Worm (Caenorhabditis elegans) whole organism, young adult: ENCODE measurements around the gene snf-9.
A peak's percentile ranks its signal among the peaks of the same experiment; 100 is the strongest.

ENCODE experiments used
- B0336.3 ChIP-seq: fragments of 200-800 bp; sonication (Bioruptor generic); IDR thresholded peaks from 2 replicates; pipeline ENCODE4 v1.3.6; 2022; ENCODE audit warnings: missing genetic modification characterization, missing compliant biosample characterization
- K12H6.12 ChIP-seq: fragments of 200-800 bp; sonication (Bioruptor generic); optimal IDR thresholded peaks from 2 replicates; lab custom pipeline; 2018; ENCODE audit warnings: mild to moderate bottlenecking, missing genetic modification characterization, missing compliant biosample characterization
- Y95B8A.8 ChIP-seq: fragments of 200-800 bp; sonication (Bioruptor generic); IDR thresholded peaks from 2 replicates; pipeline ENCODE4 v1.3.6; 2022; ENCODE audit warnings: missing genetic modification reagents, missing genetic modification characterization, missing compliant biosample characterization
- akir-1 ChIP-seq: fragments of 200-800 bp; sonication (Bioruptor generic); optimal IDR thresholded peaks from 2 replicates; lab custom pipeline; 2018; ENCODE audit warnings: mild to moderate bottlenecking, missing genetic modification characterization, moderate library complexity, missing compliant biosample characterization
- ama-1 ChIP-seq, 3 experiments: fragments of 150-350 bp in 1 of 3; sonication (generic microtip) in 2 of 3; optimal IDR thresholded peaks; 2 replicates each; lab custom pipeline; 2014 to 2018; ENCODE audit warnings: missing biosample characterization in 2 of 3, missing genetic modification characterization in 2 of 3, missing genetic modification reagents in 2 of 3
- aptf-2 ChIP-seq: fragments of 200-800 bp; sonication (Bioruptor generic); conservative IDR thresholded peaks from 2 replicates; pipeline ENCODE4 v1.3.6; 2022; ENCODE audit warnings: missing genetic modification reagents, missing genetic modification characterization, missing compliant biosample characterization
- aptf-3 ChIP-seq: fragments of 200-800 bp; sonication (Bioruptor generic); IDR thresholded peaks from 2 replicates; pipeline ENCODE4 v1.3.6; 2022; ENCODE audit warnings: missing genetic modification characterization, missing compliant biosample characterization
- atf-7 ChIP-seq: sonication (generic microtip); optimal IDR thresholded peaks from 2 replicates; lab custom pipeline; 2017; ENCODE audit warnings: mild to moderate bottlenecking, missing genetic modification characterization, missing compliant biosample characterization
- bed-2 ChIP-seq: fragments of 200-800 bp; sonication (Bioruptor generic); IDR thresholded peaks from 2 replicates; pipeline ENCODE4 v1.3.6; 2022; ENCODE audit warnings: missing genetic modification reagents, missing genetic modification characterization, missing compliant biosample characterization
- ccch-3 ChIP-seq: fragments of 200-800 bp; sonication (Bioruptor generic); optimal IDR thresholded peaks from 2 replicates; lab custom pipeline; 2018; ENCODE audit warnings: mild to moderate bottlenecking, missing genetic modification characterization, missing compliant biosample characterization
- cebp-2 ChIP-seq: fragments of 200-800 bp; sonication (Bioruptor generic); IDR thresholded peaks from 2 replicates; pipeline ENCODE4 v1.3.6; 2022; ENCODE audit warnings: missing genetic modification characterization, missing compliant biosample characterization
- ceh-91 ChIP-seq: fragments of 200-800 bp; sonication (Bioruptor generic); IDR thresholded peaks from 2 replicates; pipeline ENCODE4 v1.3.6; 2022; ENCODE audit warnings: missing genetic modification reagents, missing genetic modification characterization, missing compliant biosample characterization
- dox-1 ChIP-seq: fragments of 200-800 bp; sonication (Bioruptor generic); IDR thresholded peaks from 2 replicates; pipeline ENCODE4 v1.3.6; 2022; ENCODE audit warnings: missing genetic modification reagents, missing genetic modification characterization, missing compliant biosample characterization
- egl-44 ChIP-seq: fragments of 200-800 bp; sonication (Bioruptor generic); IDR thresholded peaks from 2 replicates; pipeline ENCODE4 v1.3.6; 2022; ENCODE audit warnings: missing genetic modification reagents, missing genetic modification characterization, missing compliant biosample characterization
- him-1 ChIP-seq: sonication (generic microtip); optimal IDR thresholded peaks from 2 replicates; lab custom pipeline; 2016; ENCODE audit warnings: missing genotype, missing genetic modification reagents, missing genetic modification characterization, missing compliant biosample characterization
- hlh-26 ChIP-seq: fragments of 200-800 bp; sonication (Bioruptor generic); conservative IDR thresholded peaks from 2 replicates; pipeline ENCODE4 v1.3.6; 2022; ENCODE audit warnings: missing genetic modification reagents, missing genetic modification characterization, missing compliant biosample characterization
- hmg-1.2 ChIP-seq: fragments of 200-800 bp; sonication (Bioruptor generic); IDR thresholded peaks from 2 replicates; pipeline ENCODE4 v1.3.6; 2022; ENCODE audit warnings: missing genetic modification reagents, missing genetic modification characterization, missing compliant biosample characterization
- hmg-20 ChIP-seq: fragments of 200-800 bp; sonication (Bioruptor generic); IDR thresholded peaks from 2 replicates; pipeline ENCODE4 v1.3.6; 2022; ENCODE audit warnings: missing genetic modification reagents, missing genetic modification characterization, missing compliant biosample characterization
- hsf-1 ChIP-seq: fragments of 200-800 bp; sonication (Bioruptor generic); IDR thresholded peaks from 2 replicates; pipeline ENCODE4 v1.3.6; 2022; ENCODE audit warnings: missing genetic modification reagents, missing genetic modification characterization, missing compliant biosample characterization
- lag-1 ChIP-seq: fragments of 200-800 bp; sonication (Bioruptor generic); IDR thresholded peaks from 2 replicates; pipeline ENCODE4 v1.3.6; 2022; ENCODE audit warnings: missing genetic modification reagents, missing genetic modification characterization, missing compliant biosample characterization
- let-526 ChIP-seq: fragments of 200-800 bp; sonication (Bioruptor generic); IDR thresholded peaks from 2 replicates; pipeline ENCODE4 v1.3.6; 2022; ENCODE audit warnings: missing genetic modification reagents, missing genetic modification characterization, missing compliant biosample characterization
- lin-26 ChIP-seq: fragments of 200-800 bp; sonication (Bioruptor generic); IDR thresholded peaks from 2 replicates; pipeline ENCODE4 v1.3.6; 2022; ENCODE audit warnings: missing genetic modification reagents, missing genetic modification characterization, missing compliant biosample characterization
- lin-35 ChIP-seq, 3 experiments: fragments of 150-350 bp in 2 of 3; sonication (generic microtip) in 1 of 3; optimal IDR thresholded peaks; 2 replicates each; lab custom pipeline; 2014 to 2018; ENCODE audit warnings: missing biosample characterization in 3 of 3, missing genetic modification characterization in 3 of 3, missing genetic modification reagents in 3 of 3
- madf-6 ChIP-seq: fragments of 200-800 bp; sonication (Bioruptor generic); IDR thresholded peaks from 2 replicates; pipeline ENCODE4 v1.3.6; 2022; ENCODE audit warnings: missing genetic modification reagents, missing genetic modification characterization, missing compliant biosample characterization
- mes-4 ChIP-seq: sonication (generic microtip); optimal IDR thresholded peaks from 2 replicates; lab custom pipeline; 2016; ENCODE audit warnings: missing genotype, missing genetic modification characterization, missing compliant biosample characterization
- mxl-1 ChIP-seq: sonication (generic microtip); optimal IDR thresholded peaks from 2 replicates; lab custom pipeline; 2016; ENCODE audit warnings: missing genetic modification characterization, missing compliant biosample characterization
- nfya-1 ChIP-seq: sonication (generic microtip); optimal IDR thresholded peaks from 2 replicates; lab custom pipeline; 2017; ENCODE audit warnings: antibody characterized with exemption, missing compliant biosample characterization, missing genetic modification characterization, borderline replicate concordance; ENCODE audit not compliant: insufficient read depth
- nhr-80 ChIP-seq: sonication (generic microtip); optimal IDR thresholded peaks from 2 replicates; lab custom pipeline; 2016; ENCODE audit warnings: missing genetic modification characterization, missing compliant biosample characterization
- repo-1 ChIP-seq: sonication (generic microtip); optimal IDR thresholded peaks from 2 replicates; lab custom pipeline; 2017; ENCODE audit warnings: mild to moderate bottlenecking, missing genetic modification characterization, missing compliant biosample characterization
- rpc-1 ChIP-seq, 2 experiments: fragments of 150-350 bp in 1 of 2; sonication (generic microtip) in 1 of 2; optimal IDR thresholded peaks; 2 replicates each; lab custom pipeline; 2014 to 2018; ENCODE audit warnings: missing biosample characterization in 1 of 2, missing genetic modification characterization in 1 of 2, missing genetic modification reagents in 1 of 2, missing genotype in 1 of 2
- sdz-38 ChIP-seq: sonication (generic microtip); optimal IDR thresholded peaks from 2 replicates; lab custom pipeline; 2016; ENCODE audit warnings: missing genotype, missing genetic modification characterization, missing compliant biosample characterization
- sea-2 ChIP-seq: fragments of 200-800 bp; sonication (Bioruptor generic); IDR thresholded peaks from 2 replicates; pipeline ENCODE4 v1.3.6; 2022; ENCODE audit warnings: missing genetic modification characterization, missing compliant biosample characterization
- snpc-1.3 ChIP-seq: sonication (generic microtip); optimal IDR thresholded peaks from 2 replicates; lab custom pipeline; 2017; ENCODE audit warnings: missing genetic modification characterization, mild to moderate bottlenecking, missing compliant biosample characterization, antibody characterized with exemption, moderate library complexity, missing genotype, missing genetic modification reagents; ENCODE audit not compliant: insufficient read depth
- snpc-3.4 ChIP-seq: sonication (generic microtip); optimal IDR thresholded peaks from 2 replicates; lab custom pipeline; 2017; ENCODE audit warnings: missing genetic modification characterization, mild to moderate bottlenecking, missing compliant biosample characterization, antibody characterized with exemption, moderate library complexity, missing genotype, missing genetic modification reagents
- somi-1 ChIP-seq: fragments of 200-800 bp; sonication (Bioruptor generic); optimal IDR thresholded peaks from 2 replicates; lab custom pipeline; 2018; ENCODE audit warnings: mild to moderate bottlenecking, missing genetic modification characterization, missing compliant biosample characterization
- sptf-2 ChIP-seq: fragments of 200-800 bp; sonication (Bioruptor generic); optimal IDR thresholded peaks from 2 replicates; lab custom pipeline; 2018; ENCODE audit warnings: mild to moderate bottlenecking, missing genetic modification characterization, missing compliant biosample characterization
- tbx-9 ChIP-seq: sonication (generic microtip); optimal IDR thresholded peaks from 2 replicates; lab custom pipeline; 2016; ENCODE audit warnings: borderline replicate concordance, missing genetic modification characterization, inconsistent platforms, missing compliant biosample characterization
- zfh-2 ChIP-seq: fragments of 200-800 bp; sonication (Bioruptor generic); conservative IDR thresholded peaks from 2 replicates; pipeline ENCODE4 v1.3.6; 2022; ENCODE audit warnings: missing genetic modification reagents, missing genetic modification characterization, missing compliant biosample characterization
- ztf-18 ChIP-seq: sonication (generic microtip); optimal IDR thresholded peaks from 2 replicates; lab custom pipeline; 2016; ENCODE audit warnings: missing genotype, mild to moderate bottlenecking, missing genetic modification characterization, missing compliant biosample characterization
- ztf-25 ChIP-seq: fragments of 200-800 bp; sonication (Bioruptor generic); IDR thresholded peaks from 2 replicates; pipeline ENCODE4 v1.3.6; 2022; ENCODE audit warnings: missing genetic modification reagents, missing genetic modification characterization, missing compliant biosample characterization
- ztf-3 ChIP-seq: fragments of 200-800 bp; sonication (Bioruptor generic); optimal IDR thresholded peaks from 2 replicates; lab custom pipeline; 2018; ENCODE audit warnings: mild to moderate bottlenecking, missing genetic modification characterization, missing compliant biosample characterization
- ztf-6 ChIP-seq: fragments of 200-800 bp; sonication (Bioruptor generic); IDR thresholded peaks from 2 replicates; pipeline ENCODE4 v1.3.6; 2022; ENCODE audit warnings: missing genetic modification reagents, missing genetic modification characterization, missing compliant biosample characterization

The snf-9 gene

DNA sequence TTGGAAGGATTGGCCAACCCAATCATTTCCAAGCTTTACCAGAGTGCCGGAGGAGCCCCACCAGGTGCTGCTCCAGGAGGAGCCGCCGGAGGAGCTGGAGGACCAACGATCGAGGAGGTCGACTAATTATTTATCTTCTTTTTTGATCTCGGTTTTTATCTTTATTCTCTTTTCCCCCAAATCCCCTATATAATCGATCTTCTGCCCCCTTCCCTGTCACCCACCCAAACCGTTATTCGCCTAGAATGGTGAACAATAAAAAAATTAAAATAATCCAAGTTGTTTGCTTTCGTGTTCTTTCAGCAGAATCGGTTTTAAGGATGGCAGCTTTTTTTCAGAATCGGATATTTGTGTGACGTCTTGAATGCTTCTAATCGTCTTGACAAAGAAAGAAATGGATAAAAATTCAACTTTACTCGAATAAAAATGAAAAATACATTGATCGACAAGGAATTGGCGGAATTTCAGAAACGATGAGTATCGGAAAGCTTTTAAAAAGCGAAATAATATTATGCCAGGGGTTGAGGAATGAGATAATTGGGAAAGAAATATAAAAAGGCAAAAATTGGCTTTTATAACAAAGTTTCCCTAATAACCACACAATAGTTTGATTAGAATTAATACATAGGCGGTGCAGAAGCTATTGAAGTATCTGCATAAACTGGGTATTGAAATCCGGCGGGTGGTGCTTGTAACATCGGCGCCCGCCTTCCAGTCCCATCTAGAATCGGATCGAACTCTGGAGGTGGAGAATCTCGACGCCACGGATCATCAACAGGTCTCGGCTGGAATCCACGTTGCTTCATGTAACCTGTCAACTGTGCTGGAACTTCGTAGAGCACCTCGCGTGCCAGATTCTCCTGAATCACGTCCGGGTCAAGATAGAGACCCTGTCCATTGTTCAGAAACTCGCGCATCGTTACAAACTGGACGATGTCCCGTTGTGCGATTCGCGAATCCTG is 30.6 kb upstream of the snf-9 start (continued):
- TF ChIP-seq cebp-2: no peak
- peak; percentile 96 for TF ChIP-seq B0336.3 (GFP tag; lab: Robert Waterston, UW)
- TF ChIP-seq hmg-20 (GFP tag; lab: Robert Waterston, UW): peak; percentile 52; the same call in 1 of the 2 replicates
- TF ChIP-seq snpc-3.4: peak; percentile 91
- TF ChIP-seq tbx-9: peak; percentile 83
- peak; percentile 90 for TF ChIP-seq lin-26
- no peak for TF ChIP-seq sptf-2 (GFP tag; lab: Kevin White, UChicago)
- TF ChIP-seq rpc-1 (optimal IDR thresholded peaks at IDR 0.05; lab: Kevin White, UChicago): no peak
- TF ChIP-seq rpc-1 (tag; optimal IDR thresholded peaks at IDR 0.05; lab: Kevin White, UChicago): no peak
- no peak for TF ChIP-seq akir-1 (GFP tag; lab: Kevin White, UChicago)
- TF ChIP-seq dox-1 (GFP tag; lab: Robert Waterston, UW): peak; percentile 82
- peak; percentile 94 for TF ChIP-seq atf-7 (tag; lab: Kevin White, UChicago)
- TF ChIP-seq madf-6 (GFP tag; lab: Robert Waterston, UW): peak; percentile 76
- TF ChIP-seq aptf-2 (GFP tag; lab: Robert Waterston, UW): no peak
- TF ChIP-seq him-1 (tag; lab: Kevin White, UChicago): peak; percentile 67
- peak; percentile 71 for TF ChIP-seq ztf-3 (GFP tag; lab: Kevin White, UChicago)
- 0 out of 2 replicates have a peak, but pooled peaks have one; percentile 13 for TF ChIP-seq let-526 (GFP tag; lab: Robert Waterston, UW)
- TF ChIP-seq lag-1 (GFP tag; lab: Robert Waterston, UW): no peak
- TF ChIP-seq aptf-3: peak; percentile 73; the same call in 1 of the 2 replicates
- peak; percentile 91 for TF ChIP-seq hsf-1 (GFP tag; lab: Robert Waterston, UW)
- no peak for TF ChIP-seq mxl-1 (tag; lab: Kevin White, UChicago)
- TF ChIP-seq nfya-1 (tag; lab: Kevin White, UChicago): no peak
- peak; percentile 75 for TF ChIP-seq ztf-18 (tag; lab: Kevin White, UChicago)
- TF ChIP-seq egl-44 (GFP tag; lab: Robert Waterston, UW): peak; percentile 56; the same call in 1 of the 2 replicates
- 0 out of 2 replicates have a peak, but pooled peaks have one; percentile 78 for TF ChIP-seq Y95B8A.8
- TF ChIP-seq sea-2 (GFP tag; lab: Robert Waterston, UW): no peak
- TF ChIP-seq repo-1 (tag; lab: Kevin White, UChicago): peak; percentile 97
- peak; percentile 75 for TF ChIP-seq K12H6.12 (tag; lab: Kevin White, UChicago)
- peak; percentile 43 for TF ChIP-seq somi-1 (GFP tag; lab: Kevin White, UChicago)
- peak; percentile 13 for TF ChIP-seq mes-4
- peak; percentile 99 for TF ChIP-seq ama-1 (optimal IDR thresholded peaks at IDR 0.05; lab: Kevin White, UChicago)
- TF ChIP-seq ama-1 (GFP tag; optimal IDR thresholded peaks at IDR 0.05; lab: Kevin White, UChicago): peak; percentile 89 to 95
- peak; percentile 59 for TF ChIP-seq hmg-1.2
- TF ChIP-seq zfh-2: peak; percentile 96
- TF ChIP-seq hlh-26: no peak
- TF ChIP-seq snpc-1.3 (tag; lab: Kevin White, UChicago): peak; percentile 95
- no peak; the same call in 1 of the 2 replicates for TF ChIP-seq bed-2 (GFP tag; lab: Robert Waterston, UW)

DNA sequence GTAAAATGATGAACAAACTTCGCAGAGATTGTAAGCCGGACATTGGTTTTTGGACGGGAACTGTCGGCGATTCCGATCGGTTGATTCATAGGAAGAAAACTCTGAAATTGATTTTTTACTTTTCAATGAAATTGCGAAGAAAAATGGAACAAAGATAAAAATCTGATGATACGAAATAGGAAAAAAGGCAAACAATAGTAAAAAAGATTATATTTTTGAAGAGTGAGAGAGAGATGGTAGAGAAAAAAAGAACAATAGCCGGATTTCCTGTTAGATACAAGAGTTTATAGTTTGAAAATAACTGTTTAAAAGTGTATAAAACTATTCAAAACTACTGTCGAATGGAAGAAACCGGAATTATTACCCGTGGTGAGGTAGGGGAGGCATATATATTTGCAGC is 27.8 kb upstream of the snf-9 start, which contains the start of gene nra-1:
nra-1 (minus strand) TSS at position 101 of the 400 bp plus-strand sequence.
- no peak for TF ChIP-seq ztf-6 (GFP tag; lab: Robert Waterston, UW)
- no peak for TF ChIP-seq snpc-1.3 (tag; lab: Kevin White, UChicago)
- no peak for TF ChIP-seq sdz-38 (tag; lab: Kevin White, UChicago)
- no peak for TF ChIP-seq ztf-25
- no peak for TF ChIP-seq ceh-91
- no peak for TF ChIP-seq nhr-80 (tag; lab: Kevin White, UChicago)
- TF ChIP-seq ccch-3 (GFP tag; lab: Kevin White, UChicago): no peak
- TF ChIP-seq lin-35 (GFP tag; optimal IDR thresholded peaks at IDR 0.05; lab: Kevin White, UChicago): no peak
